Worm (Caenorhabditis elegans) whole organism, L4 larva: Measurements from ENCODE around the gene aman-2.

Experiments used
- F10B5.3 ChIP-seq: sonication (generic microtip); optimal IDR thresholded peaks from 2 replicates; lab custom pipeline; 2016; ENCODE audit warnings: mild to moderate bottlenecking, missing genetic modification characterization, missing compliant biosample characterization
- F44E2.7 ChIP-seq: fragments of 200-800 bp; sonication (Bioruptor generic); IDR thresholded peaks from 2 replicates; pipeline ENCODE4 v2.1.2; 2022; ENCODE audit warnings: missing genetic modification characterization, missing compliant biosample characterization
- T20F7.1 ChIP-seq: fragments of 200-800 bp; sonication (Bioruptor generic); optimal IDR thresholded peaks from 2 replicates; lab custom pipeline; 2018; ENCODE audit warnings: mild to moderate bottlenecking, missing genetic modification characterization, missing compliant biosample characterization
- T26A8.4 ChIP-seq: fragments of 200-800 bp; sonication (Bioruptor generic); IDR thresholded peaks from 2 replicates; pipeline ENCODE4 v1.3.6; 2022; ENCODE audit warnings: missing genetic modification characterization, missing compliant biosample characterization
- aha-1 ChIP-seq: fragments of 150-350 bp; peaks from one replicate; lab custom pipeline; 2014; ENCODE audit warnings: missing biosample characterization, missing genetic modification characterization
- ama-1 ChIP-seq: fragments of 150-350 bp; optimal IDR thresholded peaks from 2 replicates; lab custom pipeline; 2014; ENCODE audit warnings: inconsistent platforms, mixed read lengths
- ceh-20 ChIP-seq: fragments of 200-800 bp; sonication (Bioruptor generic); IDR thresholded peaks from 2 replicates; pipeline ENCODE4 v1.3.6; 2022; ENCODE audit warnings: missing genetic modification reagents, missing genetic modification characterization, missing compliant biosample characterization
- ceh-32 ChIP-seq: sonication (generic microtip); optimal IDR thresholded peaks from 2 replicates; lab custom pipeline; 2016; ENCODE audit warnings: mild to moderate bottlenecking, missing genetic modification characterization, missing compliant biosample characterization; ENCODE audit not compliant: poor library complexity
- ces-1 ChIP-seq: fragments of 150-350 bp; sonication (generic microtip); optimal IDR thresholded peaks from 4 replicates; lab custom pipeline; 2014; ENCODE audit warnings: missing biosample characterization, missing genetic modification reagents, missing genetic modification characterization
- daf-19 ChIP-seq: fragments of 200-800 bp; sonication (Bioruptor generic); conservative IDR thresholded peaks from 2 replicates; pipeline ENCODE4 v1.3.6; 2022; ENCODE audit warnings: missing genetic modification characterization, missing compliant biosample characterization
- daf-8 ChIP-seq: fragments of 200-800 bp; sonication (Bioruptor generic); IDR thresholded peaks from 2 replicates; pipeline ENCODE4 v1.3.6; 2022; ENCODE audit warnings: missing genetic modification characterization, missing compliant biosample characterization
- dmd-6 ChIP-seq: fragments of 200-800 bp; sonication (Bioruptor generic); IDR thresholded peaks from 2 replicates; pipeline ENCODE4 v1.3.6; 2022; ENCODE audit warnings: missing genetic modification reagents, missing genetic modification characterization, missing compliant biosample characterization
- dmd-9 ChIP-seq: fragments of 200-800 bp; sonication (Bioruptor generic); IDR thresholded peaks from 2 replicates; pipeline ENCODE4 v1.3.6; 2022; ENCODE audit warnings: missing genetic modification reagents, missing genetic modification characterization, missing compliant biosample characterization
- dpl-1 ChIP-seq: fragments of 150-350 bp; optimal IDR thresholded peaks from 2 replicates; lab custom pipeline; 2014; ENCODE audit warnings: missing biosample characterization, missing genetic modification reagents, missing genetic modification characterization
- gei-8 ChIP-seq: fragments of 200-800 bp; sonication (Bioruptor generic); optimal IDR thresholded peaks from 2 replicates; lab custom pipeline; 2018; ENCODE audit warnings: mild to moderate bottlenecking, missing genetic modification characterization, missing compliant biosample characterization
- hlh-30 ChIP-seq: sonication (generic microtip); optimal IDR thresholded peaks from 2 replicates; lab custom pipeline; 2017; ENCODE audit warnings: antibody characterized with exemption, mild to moderate bottlenecking, missing genetic modification characterization, missing compliant biosample characterization; ENCODE audit not compliant: insufficient read depth
- lin-1 ChIP-seq: fragments of 200-800 bp; sonication (Bioruptor generic); IDR thresholded peaks from 2 replicates; pipeline ENCODE4 v1.3.6; 2022; ENCODE audit warnings: missing genetic modification reagents, missing genetic modification characterization, missing compliant biosample characterization
- lin-13 ChIP-seq: fragments of 150-350 bp; optimal IDR thresholded peaks from 2 replicates; lab custom pipeline; 2014; ENCODE audit warnings: missing biosample characterization, missing genetic modification reagents, missing genetic modification characterization
- lin-15B ChIP-seq: fragments of 150-350 bp; sonication (generic microtip); optimal IDR thresholded peaks from 3 replicates; lab custom pipeline; 2014; ENCODE audit warnings: missing biosample characterization, missing genetic modification characterization
- lir-3 ChIP-seq: sonication (generic microtip); optimal IDR thresholded peaks from 2 replicates; lab custom pipeline; 2016; ENCODE audit warnings: mild to moderate bottlenecking, missing genetic modification characterization, missing compliant biosample characterization
- lsy-2 ChIP-seq, 2 experiments: fragments of 150-350 bp in 1 of 2; sonication (generic microtip) in 1 of 2; optimal IDR thresholded peaks; 2 replicates each; lab custom pipeline; 2014 to 2017; ENCODE audit warnings: missing biosample characterization in 2 of 2, missing genetic modification characterization in 2 of 2
- madf-5 ChIP-seq, 2 experiments: fragments of 200-800 bp; sonication (Bioruptor generic); IDR thresholded peaks; 2 replicates each; pipeline ENCODE4 v1.3.6; 2022; ENCODE audit warnings: missing compliant biosample characterization in 2 of 2, missing genetic modification characterization in 2 of 2
- mdl-1 ChIP-seq, 2 experiments: fragments of 150-350 bp in 1 of 2; sonication (generic microtip) in 1 of 2; optimal IDR thresholded peaks; 2 replicates each; lab custom pipeline; 2014 to 2017; ENCODE audit warnings: missing biosample characterization in 2 of 2, missing genetic modification characterization in 2 of 2
- mxl-3 ChIP-seq: fragments of 200-800 bp; sonication (Bioruptor generic); optimal IDR thresholded peaks from 2 replicates; lab custom pipeline; 2018; ENCODE audit warnings: mild to moderate bottlenecking, missing genetic modification characterization, missing compliant biosample characterization
- nhr-102 ChIP-seq: sonication (generic microtip); optimal IDR thresholded peaks from 2 replicates; lab custom pipeline; 2016; ENCODE audit warnings: mild to moderate bottlenecking, missing genetic modification characterization, moderate library complexity, missing compliant biosample characterization
- nhr-25 ChIP-seq: sonication (generic microtip); optimal IDR thresholded peaks from 2 replicates; lab custom pipeline; 2017; ENCODE audit warnings: missing genetic modification characterization, mild to moderate bottlenecking, missing compliant biosample characterization, antibody characterized with exemption, moderate library complexity, borderline replicate concordance; ENCODE audit not compliant: insufficient read depth
- nhr-28 ChIP-seq: fragments of 150-350 bp; optimal IDR thresholded peaks from 2 replicates; lab custom pipeline; 2014; ENCODE audit warnings: missing biosample characterization, missing genetic modification characterization
- nhr-42 ChIP-seq: fragments of 200-800 bp; sonication (Bioruptor generic); IDR thresholded peaks from 2 replicates; pipeline ENCODE4 v1.3.6; 2022; ENCODE audit warnings: missing genetic modification characterization, missing compliant biosample characterization
- nhr-6 ChIP-seq: fragments of 150-350 bp; optimal IDR thresholded peaks from 2 replicates; lab custom pipeline; 2014; ENCODE audit warnings: missing biosample characterization, missing genetic modification characterization
- php-3 ChIP-seq: fragments of 200-800 bp; sonication (Bioruptor generic); IDR thresholded peaks from 2 replicates; pipeline ENCODE4 v1.3.6; 2022; ENCODE audit warnings: missing genetic modification reagents, missing genetic modification characterization, missing compliant biosample characterization
- set-16 ChIP-seq: fragments of 200-800 bp; sonication (Bioruptor generic); IDR thresholded peaks from 2 replicates; pipeline ENCODE4 v1.3.6; 2022; ENCODE audit warnings: missing genetic modification reagents, missing genetic modification characterization, missing compliant biosample characterization
- spr-1 ChIP-seq: sonication (generic microtip); optimal IDR thresholded peaks from 2 replicates; lab custom pipeline; 2016; ENCODE audit warnings: mild to moderate bottlenecking, missing genetic modification characterization, missing compliant biosample characterization
- unc-62 ChIP-seq, 3 experiments: fragments of 150-350 bp in 1 of 3; sonication (generic microtip); optimal IDR thresholded peaks in 2 of 3; peaks in 1 of 3; 1 replicate in 1 of 3; 2 replicates in 2 of 3; lab custom pipeline; 2014 to 2017; ENCODE audit warnings: missing biosample characterization in 3 of 3, missing genetic modification characterization in 3 of 3, missing genetic modification reagents in 3 of 3, missing genotype in 1 of 3
- zag-1 ChIP-seq: fragments of 150-350 bp; optimal IDR thresholded peaks from 2 replicates; lab custom pipeline; 2014; ENCODE audit warnings: missing biosample characterization, missing genetic modification characterization
- zfp-2 ChIP-seq: sonication (generic microtip); optimal IDR thresholded peaks from 2 replicates; lab custom pipeline; 2016; ENCODE audit warnings: mild to moderate bottlenecking, missing genetic modification characterization, missing compliant biosample characterization
- zip-11 ChIP-seq: fragments of 200-800 bp; sonication (Bioruptor generic); IDR thresholded peaks from 2 replicates; pipeline ENCODE4 v1.3.6; 2022; ENCODE audit warnings: missing genetic modification characterization, missing compliant biosample characterization
- zip-2 ChIP-seq: fragments of 150-350 bp; optimal IDR thresholded peaks from 2 replicates; lab custom pipeline; 2014; ENCODE audit warnings: missing biosample characterization, missing genetic modification characterization
- ztf-7 ChIP-seq: fragments of 150-350 bp; optimal IDR thresholded peaks from 2 replicates; lab custom pipeline; 2014; ENCODE audit warnings: missing biosample characterization, missing genetic modification characterization

aman-2 gene

ce11 chrV:11949509-11950117, 16.6 kb upstream of the aman-2 start:
- TF ChIP-seq T26A8.4 (GFP tag; lab: Robert Waterston, UW) (no peak), ama-1 (lab: Kevin White, UChicago) (no peak), lin-15B (tag; lab: Kevin White, UChicago) (no peak), daf-8 (GFP tag; lab: Robert Waterston, UW) (no peak), gei-8 (GFP tag; lab: Kevin White, UChicago) (no peak)

ce11 chrV:11948581-11948980, 15.5 kb upstream of the aman-2 start:
- no peak for TF ChIP-seq T20F7.1
- TF ChIP-seq madf-5 (GFP tag; IDR thresholded peaks at IDR 0.05; lab: Robert Waterston, UW) = no peak
- no peak for TF ChIP-seq zag-1 (tag; lab: Kevin White, UChicago)
- no peak for TF ChIP-seq F10B5.3 (tag; lab: Kevin White, UChicago)
- no peak for TF ChIP-seq nhr-6
- no peak for TF ChIP-seq nhr-42 (GFP tag; lab: Robert Waterston, UW)
- TF ChIP-seq lsy-2 (tag; optimal IDR thresholded peaks at IDR 0.05; lab: Kevin White, UChicago) = no peak
- TF ChIP-seq zfp-2 (tag; lab: Kevin White, UChicago) = no peak
- TF ChIP-seq mdl-1 (tag; optimal IDR thresholded peaks at IDR 0.05; lab: Kevin White, UChicago) = no peak
- TF ChIP-seq nhr-102 (tag; lab: Kevin White, UChicago) = no peak
- no peak for TF ChIP-seq ztf-7 (tag; lab: Kevin White, UChicago)
- TF ChIP-seq lin-13 (GFP tag; lab: Kevin White, UChicago) = no peak
- TF ChIP-seq ces-1 (GFP tag; lab: Kevin White, UChicago) = no peak

ce11 chrV:11947414-11947954, 14.4 kb upstream of the aman-2 start:
- TF ChIP-seq php-3 (GFP tag; lab: Robert Waterston, UW) (no peak), set-16 (GFP tag; lab: Robert Waterston, UW) (no peak), spr-1 (no peak), hlh-30 (tag; lab: Kevin White, UChicago) (no peak)

- TF ChIP-seq lir-3 (tag; lab: Kevin White, UChicago) (no peak), dpl-1 (GFP tag; lab: Kevin White, UChicago) (no peak), dmd-9 (GFP tag; lab: Robert Waterston, UW) (no peak), lin-1 (GFP tag; lab: Robert Waterston, UW) (no peak), php-3 (GFP tag; lab: Robert Waterston, UW) (no peak), ama-1 (lab: Kevin White, UChicago) (no peak), F44E2.7 (GFP tag; lab: Robert Waterston, UW) (no peak)
Observed at ce11 chrV:11946818-11947217, 13.8 kb upstream of the aman-2 start.

- TF ChIP-seq aha-1 (tag; lab: Kevin White, UChicago) (peak; percentile 94), mxl-3 (GFP tag; lab: Kevin White, UChicago) (no peak)
Observed at ce11 chrV:11945429-11945828, 12.4 kb upstream of the aman-2 start.

ce11 chrV:11943737-11944136, 10.7 kb upstream of the aman-2 start:
- no peak for TF ChIP-seq nhr-6
- TF ChIP-seq nhr-28 = no peak
- no peak for TF ChIP-seq zip-11 (GFP tag; lab: Robert Waterston, UW)
- no peak for TF ChIP-seq zip-2 (tag; lab: Kevin White, UChicago)
- no peak for TF ChIP-seq lin-13 (GFP tag; lab: Kevin White, UChicago)
- TF ChIP-seq nhr-25 = no peak
- no peak for TF ChIP-seq ceh-32 (tag; lab: Kevin White, UChicago)
- TF ChIP-seq F44E2.7 (GFP tag; lab: Robert Waterston, UW) = no peak
- TF ChIP-seq aha-1 (tag; lab: Kevin White, UChicago) = peak; percentile 78
- TF ChIP-seq php-3 (GFP tag; lab: Robert Waterston, UW) = no peak
- no peak for TF ChIP-seq nhr-42 (GFP tag; lab: Robert Waterston, UW)
- no peak for TF ChIP-seq hlh-30 (tag; lab: Kevin White, UChicago)
- no peak for TF ChIP-seq daf-19
- no peak for TF ChIP-seq lir-3 (tag; lab: Kevin White, UChicago)
- no peak for TF ChIP-seq ceh-20 (GFP tag; lab: Robert Waterston, UW)
- TF ChIP-seq dmd-6 (GFP tag; lab: Robert Waterston, UW) = no peak
- peak in 1 of 2 experiments; percentile 92 for TF ChIP-seq unc-62 (GFP tag; optimal IDR thresholded peaks at IDR 0.05 in 1 of 2; lab: Kevin White, UChicago)
- TF ChIP-seq unc-62 (tag; optimal IDR thresholded peaks at IDR 0.05; lab: Kevin White, UChicago) = no peak
